Fruit fly (Drosophila melanogaster) whole organism, prepupa: Measurements from ENCODE around the gene KdelR.

Experiments used
- Blimp-1 ChIP-seq: fragments of 200-800 bp; sonication (Bioruptor generic); optimal IDR thresholded peaks from 3 replicates; lab custom pipeline; 2017; ENCODE audit warnings: missing biosample characterization, missing genetic modification characterization, mild to moderate bottlenecking, moderate library complexity, missing genetic modification reagents
- CG10631 ChIP-seq: fragments of 200-800 bp; sonication (Bioruptor generic); optimal IDR thresholded peaks from 2 replicates; lab custom pipeline; 2016; ENCODE audit warnings: missing biosample characterization, missing genetic modification characterization
- CG11294 ChIP-seq: fragments of 200-800 bp; sonication (Bioruptor generic); IDR thresholded peaks from 2 replicates; pipeline ENCODE4 v1.3.6; 2022; ENCODE audit warnings: missing biosample characterization, missing genetic modification characterization
- CG11762 ChIP-seq: fragments of 200-800 bp; sonication (Bioruptor generic); optimal IDR thresholded peaks from 3 replicates; lab custom pipeline; 2016; ENCODE audit warnings: missing biosample characterization, missing genetic modification characterization; ENCODE audit not compliant: insufficient read depth
- CG1621 ChIP-seq: fragments of 200-800 bp; sonication (Bioruptor generic); optimal IDR thresholded peaks from 3 replicates; lab custom pipeline; 2018; ENCODE audit warnings: missing biosample characterization, mild to moderate bottlenecking, missing genetic modification characterization
- CG16779 ChIP-seq: fragments of 200-800 bp; sonication (Bioruptor generic); optimal IDR thresholded peaks from 3 replicates; lab custom pipeline; 2017; ENCODE audit warnings: missing biosample characterization, mild to moderate bottlenecking, missing genetic modification characterization
- CG3032 ChIP-seq: fragments of 200-800 bp; optimal IDR thresholded peaks from 2 replicates; lab custom pipeline; 2019; ENCODE audit warnings: missing biosample characterization, mild to moderate bottlenecking, missing genetic modification characterization, moderate library complexity
- CG31627 ChIP-seq: fragments of 200-800 bp; sonication (Bioruptor generic); optimal IDR thresholded peaks from 3 replicates; lab custom pipeline; 2016; ENCODE audit warnings: missing biosample characterization, missing genetic modification characterization
- CG3919 ChIP-seq: fragments of 200-800 bp; sonication (Bioruptor generic); optimal IDR thresholded peaks from 3 replicates; lab custom pipeline; 2016; ENCODE audit warnings: missing biosample characterization, missing genetic modification characterization
- CG6163 ChIP-seq: fragments of 200-800 bp; sonication (Bioruptor generic); IDR thresholded peaks from 3 replicates; pipeline ENCODE4 v1.3.6; 2022; ENCODE audit warnings: missing biosample characterization, missing genetic modification characterization
- CG6276 ChIP-seq: fragments of 200-800 bp; sonication (Bioruptor generic); optimal IDR thresholded peaks from 2 replicates; lab custom pipeline; 2017; ENCODE audit warnings: missing biosample characterization, mild to moderate bottlenecking, missing genetic modification characterization
- CG6792 ChIP-seq: fragments of 200-800 bp; sonication (Bioruptor generic); optimal IDR thresholded peaks from 3 replicates; lab custom pipeline; 2016; ENCODE audit warnings: missing biosample characterization, missing genetic modification characterization
- CG6854 ChIP-seq: fragments of 200-800 bp; sonication (Bioruptor generic); optimal IDR thresholded peaks from 2 replicates; lab custom pipeline; 2017; ENCODE audit warnings: missing biosample characterization, mild to moderate bottlenecking, missing genetic modification characterization
- Eip75B ChIP-seq: fragments of 200-800 bp; sonication (Bioruptor generic); optimal IDR thresholded peaks from 3 replicates; lab custom pipeline; 2016; ENCODE audit warnings: missing biosample characterization, missing genetic modification characterization
- Gug ChIP-seq: fragments of 200-800 bp; sonication (Bioruptor generic); IDR thresholded peaks from 2 replicates; pipeline ENCODE4 v1.3.6; 2022; ENCODE audit warnings: missing biosample characterization, missing genetic modification characterization
- Hr39 ChIP-seq: fragments of 200-800 bp; sonication (Bioruptor generic); optimal IDR thresholded peaks from 2 replicates; lab custom pipeline; 2016; ENCODE audit warnings: missing biosample characterization, missing genetic modification characterization
- Lpt ChIP-seq: fragments of 200-800 bp; sonication (Bioruptor generic); optimal IDR thresholded peaks from 3 replicates; lab custom pipeline; 2016; ENCODE audit warnings: missing biosample characterization, missing genetic modification characterization
- Met ChIP-seq: fragments of 200-800 bp; sonication (Bioruptor generic); optimal IDR thresholded peaks from 3 replicates; lab custom pipeline; 2016; ENCODE audit warnings: missing biosample characterization, missing genetic modification characterization
- Smox ChIP-seq: fragments of 200-800 bp; sonication (Bioruptor generic); optimal IDR thresholded peaks from 3 replicates; lab custom pipeline; 2016; ENCODE audit warnings: missing biosample characterization, missing genetic modification characterization
- Sox102F ChIP-seq: fragments of 200-800 bp; sonication (Bioruptor generic); optimal IDR thresholded peaks from 2 replicates; lab custom pipeline; 2016; ENCODE audit warnings: missing biosample characterization, mild to moderate bottlenecking, missing genetic modification characterization
- Sox14 ChIP-seq: fragments of 200-800 bp; sonication (Bioruptor generic); optimal IDR thresholded peaks from 3 replicates; lab custom pipeline; 2016; ENCODE audit warnings: missing biosample characterization, missing genetic modification characterization
- achi ChIP-seq: fragments of 200-800 bp; sonication (Bioruptor generic); optimal IDR thresholded peaks from 3 replicates; lab custom pipeline; 2016; ENCODE audit warnings: missing biosample characterization, missing genetic modification characterization
- acj6 ChIP-seq: fragments of 200-800 bp; sonication (Bioruptor generic); optimal IDR thresholded peaks from 3 replicates; lab custom pipeline; 2016; ENCODE audit warnings: missing biosample characterization, missing genetic modification characterization
- cyc ChIP-seq: fragments of 200-800 bp; sonication (Bioruptor generic); optimal IDR thresholded peaks from 3 replicates; lab custom pipeline; 2016; ENCODE audit warnings: missing biosample characterization, missing genetic modification characterization
- dac ChIP-seq: fragments of 200-800 bp; sonication (Bioruptor generic); optimal IDR thresholded peaks from 2 replicates; lab custom pipeline; 2017; ENCODE audit warnings: missing biosample characterization, mild to moderate bottlenecking, missing genetic modification characterization
- dsx ChIP-seq: fragments of 200-800 bp; optimal IDR thresholded peaks from 3 replicates; lab custom pipeline; 2019; ENCODE audit warnings: missing biosample characterization, mild to moderate bottlenecking, missing genetic modification characterization, moderate library complexity; ENCODE audit not compliant: poor library complexity, severe bottlenecking
- lz ChIP-seq: fragments of 200-800 bp; sonication (Bioruptor generic); optimal IDR thresholded peaks from 3 replicates; lab custom pipeline; 2016; ENCODE audit warnings: missing biosample characterization, missing genetic modification characterization
- net ChIP-seq: fragments of 200-800 bp; sonication (Bioruptor generic); optimal IDR thresholded peaks from 3 replicates; lab custom pipeline; 2016; ENCODE audit warnings: missing biosample characterization, missing genetic modification characterization
- pdm3 ChIP-seq: fragments of 200-800 bp; sonication (Bioruptor generic); optimal IDR thresholded peaks from 3 replicates; lab custom pipeline; 2016; ENCODE audit warnings: missing biosample characterization, missing genetic modification characterization
- spab ChIP-seq: fragments of 200-800 bp; sonication (Bioruptor generic); optimal IDR thresholded peaks from 2 replicates; lab custom pipeline; 2017; ENCODE audit warnings: missing biosample characterization, mild to moderate bottlenecking, missing genetic modification characterization, missing genetic modification reagents
- ss ChIP-seq, 2 experiments: fragments of 200-800 bp; sonication (Bioruptor generic); optimal IDR thresholded peaks; 2 replicates in 1 of 2; 3 replicates in 1 of 2; lab custom pipeline; 2017 to 2018; ENCODE audit warnings: mild to moderate bottlenecking in 2 of 2, missing biosample characterization in 2 of 2, missing genetic modification characterization in 2 of 2, moderate library complexity in 1 of 2
- svp ChIP-seq: fragments of 200-800 bp; sonication (Bioruptor generic); peaks from one replicate; lab custom pipeline; 2016; ENCODE audit warnings: missing biosample characterization, missing genetic modification characterization
- topi ChIP-seq: fragments of 200-800 bp; sonication (Bioruptor generic); optimal IDR thresholded peaks from 3 replicates; lab custom pipeline; 2016; ENCODE audit warnings: missing biosample characterization, missing genetic modification characterization
- vri ChIP-seq: fragments of 200-800 bp; sonication (Bioruptor generic); optimal IDR thresholded peaks from 3 replicates; lab custom pipeline; 2016; ENCODE audit warnings: missing biosample characterization, mild to moderate bottlenecking, missing genetic modification characterization

The KdelR gene

DNA sequence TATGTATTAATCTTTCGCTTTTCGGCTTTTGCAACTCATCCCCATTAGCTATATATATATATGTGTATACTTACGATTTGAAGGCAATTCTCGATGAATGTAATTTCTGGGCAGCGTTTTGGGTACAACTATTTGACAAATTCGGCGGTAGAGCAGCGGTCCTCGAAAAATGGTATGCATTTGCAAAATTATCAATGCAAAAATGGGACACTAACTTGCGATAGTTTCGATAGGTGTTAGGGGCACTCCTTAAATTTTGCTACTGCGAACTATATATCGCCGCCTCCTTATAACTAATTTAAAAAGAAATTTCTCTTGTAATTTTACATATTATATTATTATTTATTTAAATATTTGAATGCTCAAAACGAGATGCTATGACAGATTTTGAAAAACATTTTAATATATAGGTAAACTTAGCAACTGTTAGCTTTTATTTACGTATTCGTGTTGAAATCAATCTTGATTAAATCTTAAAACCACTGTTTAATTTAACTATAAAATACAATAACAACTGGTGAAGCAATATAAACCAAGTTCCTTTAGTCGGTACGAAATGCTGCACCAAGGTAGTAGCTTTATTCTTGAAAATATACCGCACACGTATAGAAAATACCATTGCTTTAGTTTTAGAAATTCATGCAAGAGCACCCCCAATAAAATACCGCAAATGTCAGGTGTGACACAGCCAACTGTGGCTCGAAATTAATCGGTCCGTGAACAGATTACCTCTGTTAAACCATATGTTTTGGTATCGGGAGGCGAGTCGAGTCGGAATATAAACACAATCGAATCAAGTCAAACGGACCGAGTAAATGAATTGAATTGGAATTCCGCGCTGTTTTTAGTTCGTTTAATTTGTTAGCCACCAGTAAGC, 13.2 kb upstream of the KdelR start, which contains the start of the genes CG5355 and Klp31E (continued):
- TF ChIP-seq CG1621 (tag; lab: Kevin White, UChicago): no peak
- no peak for TF ChIP-seq Eip75B (GFP tag; lab: Kevin White, UChicago)
- TF ChIP-seq Lpt (GFP tag; lab: Kevin White, UChicago): no peak
- no peak for TF ChIP-seq CG16779 (tag; lab: Kevin White, UChicago)
- TF ChIP-seq CG11294 (GFP tag; lab: Robert Waterston, UW): no peak
- TF ChIP-seq CG6163 (GFP tag; lab: Robert Waterston, UW): no peak
- TF ChIP-seq CG31627 (GFP tag; lab: Kevin White, UChicago): peak; percentile 63
- TF ChIP-seq Smox (GFP tag; lab: Kevin White, UChicago): no peak
- TF ChIP-seq achi: no peak
- no peak for TF ChIP-seq Sox14
- TF ChIP-seq Blimp-1: peak; percentile 43
- TF ChIP-seq net (GFP tag; lab: Kevin White, UChicago): no peak
- no peak for TF ChIP-seq svp (GFP tag; lab: Kevin White, UChicago)

DNA sequence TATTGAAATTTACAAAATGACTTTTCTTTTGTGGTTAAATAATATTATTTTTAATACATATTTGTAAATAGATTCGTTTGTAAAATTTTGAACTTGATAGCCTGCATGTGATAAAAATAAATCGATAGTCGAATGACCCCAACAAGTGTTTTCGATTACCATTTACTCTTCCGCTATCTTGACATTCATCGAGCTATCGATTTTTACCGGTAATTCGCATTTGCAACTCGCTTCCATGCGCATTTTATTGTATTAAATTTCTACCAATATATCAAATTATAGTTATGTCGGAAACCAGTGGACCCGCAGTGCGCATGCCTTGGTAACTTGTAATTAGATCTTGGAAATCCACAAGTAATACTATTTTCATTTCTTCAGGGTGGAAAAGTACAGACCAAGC, 7.7 kb upstream of the KdelR start, which contains the start of gene RfC3:
TSS of gene RfC3 (plus strand) at position 210 of the 400 bp plus-strand sequence.
- no peak for TF ChIP-seq spab (GFP tag; lab: Kevin White, UChicago)
- TF ChIP-seq Hr39: no peak
- TF ChIP-seq CG6792 (GFP tag; lab: Kevin White, UChicago): no peak
- TF ChIP-seq vri (GFP tag; lab: Kevin White, UChicago): no peak
- TF ChIP-seq net (GFP tag; lab: Kevin White, UChicago): no peak
- no peak for TF ChIP-seq CG3919 (GFP tag; lab: Kevin White, UChicago)
- TF ChIP-seq CG6276 (GFP tag; lab: Kevin White, UChicago): no peak
- no peak for TF ChIP-seq CG10631
- TF ChIP-seq lz (GFP tag; lab: Kevin White, UChicago): no peak
- TF ChIP-seq Sox102F: no peak
- TF ChIP-seq dsx (GFP tag; lab: Kevin White, UChicago): no peak
- TF ChIP-seq acj6 (GFP tag; lab: Kevin White, UChicago): no peak
- no peak for TF ChIP-seq ss (GFP tag; optimal IDR thresholded peaks at IDR 0.05; lab: Kevin White, UChicago)
- TF ChIP-seq dac: no peak
- no peak for TF ChIP-seq topi (GFP tag; lab: Kevin White, UChicago)
- no peak for TF ChIP-seq Eip75B (GFP tag; lab: Kevin White, UChicago)
- TF ChIP-seq Lpt (GFP tag; lab: Kevin White, UChicago): no peak

DNA sequence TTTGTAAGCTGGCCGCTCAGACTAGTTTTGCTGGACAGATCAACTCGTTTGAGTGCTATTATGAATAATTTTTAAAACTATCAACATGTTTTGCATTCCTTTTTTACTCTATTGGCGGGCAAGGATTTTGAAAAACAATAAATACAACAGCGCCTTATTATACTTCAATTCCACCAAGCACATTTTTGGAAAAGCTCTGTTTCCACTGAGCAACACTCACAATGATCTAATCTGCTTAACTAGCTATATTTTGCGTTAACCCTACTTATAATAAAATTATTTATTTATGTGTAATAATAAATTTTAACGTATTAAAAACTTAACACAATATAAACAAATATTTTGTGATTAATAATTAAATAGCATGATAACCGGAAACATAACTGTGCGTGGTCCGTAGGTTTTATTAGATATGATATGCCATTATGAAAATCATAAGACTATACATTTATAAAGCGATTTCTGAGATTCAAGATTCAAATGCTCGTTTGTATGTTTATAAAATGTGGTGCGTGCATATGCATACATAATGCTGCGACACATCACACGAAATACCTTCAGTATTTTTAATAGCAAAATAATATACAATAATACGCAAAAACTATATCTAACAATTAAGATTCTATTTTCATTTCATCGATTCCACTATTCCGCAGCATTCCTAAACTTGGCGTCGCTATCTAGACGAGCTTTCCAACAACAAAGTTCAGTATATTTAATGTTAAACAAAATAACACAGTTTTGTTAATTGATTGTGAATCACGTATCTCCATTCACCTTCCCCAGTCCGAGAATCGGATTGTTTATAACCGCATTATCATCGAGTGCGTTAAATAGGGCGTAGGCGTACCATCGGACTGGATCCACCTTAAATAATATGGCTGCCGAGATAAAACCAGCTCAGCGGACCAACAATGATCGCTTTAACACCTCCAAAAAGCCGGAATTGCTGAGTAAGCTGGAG, 3.8 kb upstream of the KdelR start, which contains the start of the genes pie and Wdfy2:
TSS of gene pie (minus strand) at position 138 of the 964 bp plus-strand sequence.
TSS of gene Wdfy2 (plus strand) at position 649 of the 964 bp plus-strand sequence.
- TF ChIP-seq pdm3 (GFP tag; lab: Kevin White, UChicago) (no peak), CG3032 (tag; lab: Kevin White, UChicago) (peak; percentile 21), cyc (GFP tag; lab: Kevin White, UChicago) (peak; percentile 6)

DNA sequence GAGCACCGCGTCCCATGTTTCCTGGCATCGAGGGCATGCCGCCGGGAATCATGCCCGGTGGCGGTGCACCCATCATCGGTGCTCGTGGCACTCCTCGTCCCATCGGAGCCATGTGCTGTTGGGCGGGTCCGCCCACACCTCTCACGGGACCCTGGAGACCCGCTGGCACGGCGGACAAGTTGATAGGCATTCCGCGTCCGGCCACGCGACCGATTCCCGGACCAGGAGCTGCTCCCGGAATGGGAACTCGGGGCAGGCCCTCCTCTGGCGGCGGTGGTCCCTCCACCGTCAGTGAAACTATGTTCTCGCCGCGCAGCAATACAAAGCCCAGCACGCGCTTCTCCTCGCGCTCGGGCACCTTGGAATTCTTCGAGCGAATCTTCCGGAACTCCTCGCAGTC, 1.1 kb upstream of the KdelR start:
- no peak for TF ChIP-seq Gug (GFP tag; lab: Robert Waterston, UW)
- TF ChIP-seq CG6276 (GFP tag; lab: Kevin White, UChicago): no peak
- no peak for TF ChIP-seq dsx (GFP tag; lab: Kevin White, UChicago)
- TF ChIP-seq CG6792 (GFP tag; lab: Kevin White, UChicago): no peak
- TF ChIP-seq pdm3 (GFP tag; lab: Kevin White, UChicago): no peak
- TF ChIP-seq CG11762 (GFP tag; lab: Kevin White, UChicago): no peak
- no peak for TF ChIP-seq spab (GFP tag; lab: Kevin White, UChicago)
- TF ChIP-seq Eip75B (GFP tag; lab: Kevin White, UChicago): no peak
- TF ChIP-seq CG6854 (GFP tag; lab: Kevin White, UChicago): no peak
- no peak for TF ChIP-seq lz (GFP tag; lab: Kevin White, UChicago)
- TF ChIP-seq Met (GFP tag; lab: Kevin White, UChicago): no peak
- TF ChIP-seq dac: no peak
- no peak for TF ChIP-seq net (GFP tag; lab: Kevin White, UChicago)
- no peak for TF ChIP-seq cyc (GFP tag; lab: Kevin White, UChicago)
